Fruit fly (Drosophila melanogaster) Kc167 (cell line): ENCODE measurements around the gene CG10713.

Experiments used
- Myc ChIP-seq: fragments of >200 bp; optimal IDR thresholded peaks from 2 replicates; lab custom pipeline; 2017; ENCODE audit warnings: missing external identifiers
- Sin3A ChIP-seq: fragments of >200 bp; optimal IDR thresholded peaks from 2 replicates; lab custom pipeline; 2018; ENCODE audit warnings: missing external identifiers
- h ChIP-seq: fragments of >200 bp; optimal IDR thresholded peaks from 3 replicates; lab custom pipeline; 2018; ENCODE audit warnings: missing external identifiers
- insv ChIP-seq: fragments of >200 bp; optimal IDR thresholded peaks from 3 replicates; lab custom pipeline; 2018; ENCODE audit warnings: missing external identifiers
- psq ChIP-seq: fragments of >200 bp; optimal IDR thresholded peaks from 2 replicates; lab custom pipeline; 2017; ENCODE audit warnings: missing external identifiers
- ttk ChIP-seq: sonication (Bioruptor generic); optimal IDR thresholded peaks from 2 replicates; lab custom pipeline; 2017; ENCODE audit warnings: missing external identifiers

Gene CG10713

dm6 chr3L:13454755-13455154 lies 19.7 kb upstream of the CG10713 start:
- TF ChIP-seq ttk (lab: Kevin White, UChicago): no peak

dm6 chr3L:13452281-13452680 lies 17.3 kb upstream of the CG10713 start:
- TF ChIP-seq psq (lab: Kevin White, UChicago) (no peak), h (lab: Kevin White, UChicago) (no peak), ttk (lab: Kevin White, UChicago) (no peak), insv (lab: Kevin White, UChicago) (no peak), Myc (no peak)

- TF ChIP-seq ttk (lab: Kevin White, UChicago): no peak
- no peak for TF ChIP-seq psq (lab: Kevin White, UChicago)
- no peak for TF ChIP-seq insv (lab: Kevin White, UChicago)
- TF ChIP-seq Sin3A (lab: Kevin White, UChicago): no peak
- no peak for TF ChIP-seq Myc
- TF ChIP-seq h (lab: Kevin White, UChicago): no peak
Measured at dm6 chr3L:13451562-13451961, 16.5 kb upstream of the CG10713 start.

- TF ChIP-seq psq (lab: Kevin White, UChicago): no peak
- TF ChIP-seq ttk (lab: Kevin White, UChicago): no peak
- no peak for TF ChIP-seq h (lab: Kevin White, UChicago)
- TF ChIP-seq insv (lab: Kevin White, UChicago): no peak
Measured at dm6 chr3L:13450177-13450793, 15.3 kb upstream of the CG10713 start, which contains the start of the genes JMJD7 and CG10738. JMJD7 (minus strand) TSS chr3L:13450283. CG10738 (plus strand) TSS chr3L:13450770.

dm6 chr3L:13442400-13442799 lies 7.4 kb upstream of the CG10713 start, which contains the start of gene cmb:
cmb (plus strand) TSS chr3L:13442594.
- TF ChIP-seq Myc (no peak), ttk (lab: Kevin White, UChicago) (no peak), insv (lab: Kevin White, UChicago) (no peak), h (lab: Kevin White, UChicago) (no peak), psq (lab: Kevin White, UChicago) (no peak), Sin3A (lab: Kevin White, UChicago) (no peak)

- TF ChIP-seq Sin3A (lab: Kevin White, UChicago) (no peak), Myc (no peak), psq (lab: Kevin White, UChicago) (no peak), insv (lab: Kevin White, UChicago) (no peak), h (lab: Kevin White, UChicago) (no peak), ttk (lab: Kevin White, UChicago) (no peak)
Measured at dm6 chr3L:13440370-13440960, 5.4 kb upstream of the CG10713 start, which contains the start of the genes CG10140 and CG14109. CG10140 (minus strand) TSS chr3L:13440470. CG14109 (plus strand) TSS chr3L:13440910.

- TF ChIP-seq ttk (lab: Kevin White, UChicago): no peak
- TF ChIP-seq h (lab: Kevin White, UChicago): no peak
- no peak for TF ChIP-seq Myc
- TF ChIP-seq psq (lab: Kevin White, UChicago): no peak
- no peak for TF ChIP-seq insv (lab: Kevin White, UChicago)
- no peak for TF ChIP-seq Sin3A (lab: Kevin White, UChicago)
Measured at dm6 chr3L:13437654-13438053, 2.6 kb upstream of the CG10713 start, which contains the start of gene CG10725. CG10725 (plus strand) TSS chr3L:13437954.

- TF ChIP-seq h (lab: Kevin White, UChicago): no peak
- TF ChIP-seq Myc: no peak
- TF ChIP-seq psq (lab: Kevin White, UChicago): no peak
- no peak for TF ChIP-seq Sin3A (lab: Kevin White, UChicago)
- TF ChIP-seq ttk (lab: Kevin White, UChicago): no peak
- TF ChIP-seq insv (lab: Kevin White, UChicago): no peak
Measured at dm6 chr3L:13437036-13437435, 2.0 kb upstream of the CG10713 start, which contains the start of gene CG10154. CG10154 (minus strand) TSS chr3L:13437136.

dm6 chr3L:13433522-13433921 lies 1.5 kb downstream of the CG10713 start:
- TF ChIP-seq insv (lab: Kevin White, UChicago): no peak
- no peak for TF ChIP-seq ttk (lab: Kevin White, UChicago)
- no peak for TF ChIP-seq Myc
- TF ChIP-seq h (lab: Kevin White, UChicago): no peak

dm6 chr3L:13432791-13433190 lies 2.2 kb downstream of the CG10713 start:
- TF ChIP-seq insv (lab: Kevin White, UChicago): no peak

- TF ChIP-seq Myc: no peak
Measured at dm6 chr3L:13430171-13430570, 4.9 kb downstream of the CG10713 start.

dm6 chr3L:13426573-13426972 lies 8.5 kb downstream of the CG10713 start, which contains the start of gene CG14105:
CG14105 (minus strand) TSS chr3L:13426673.
- TF ChIP-seq psq (lab: Kevin White, UChicago) (no peak), Myc (no peak), h (lab: Kevin White, UChicago) (no peak), insv (lab: Kevin White, UChicago) (no peak), ttk (lab: Kevin White, UChicago) (no peak), Sin3A (lab: Kevin White, UChicago) (no peak)

dm6 chr3L:13425571-13425970 lies 9.5 kb downstream of the CG10713 start, which contains the start of gene CG14106:
CG14106 (minus strand) TSS chr3L:13425671.
- TF ChIP-seq Myc (no peak), psq (lab: Kevin White, UChicago) (no peak), insv (lab: Kevin White, UChicago) (no peak)
